Fruit fly (Drosophila melanogaster): Measurements from ENCODE around the gene CG42762.

dm6 chr2L:8128911-8129310 lies 14.9 kb downstream of the CG42762 start:
- TF ChIP-seq cyc (GFP tag; optimal IDR thresholded peaks at IDR 0.05) (no peak), Met (GFP tag; optimal IDR thresholded peaks at IDR 0.05) (no peak), Hr39 (GFP tag; optimal IDR thresholded peaks at IDR 0.05) (no peak), CG11902 (GFP tag; optimal IDR thresholded peaks at IDR 0.05) (no peak), eg (GFP tag; IDR thresholded peaks at IDR 0.05) (no peak), Sox102F (GFP tag; optimal IDR thresholded peaks at IDR 0.05) (no peak), fd59A (GFP tag; optimal IDR thresholded peaks at IDR 0.05) (no peak), Gug (GFP tag; IDR thresholded peaks at IDR 0.05) (no peak)
